Worm (Caenorhabditis elegans): ENCODE measurements around the gene C06A6.4.

The C06A6.4 gene

ce11 chrIV:7829275-7829938 lies at the start of gene C06A6.4:
Gene C06A6.4, minus strand, starts transcription at chrIV:7829298.
- TF ChIP-seq ama-1 (optimal IDR thresholded peaks at IDR 0.05) (no peak), nhr-85 (tag) (peak; percentile 35), elt-2 (tag; optimal IDR thresholded peaks at IDR 0.05) (peak; percentile 14), ztf-4 (tag; optimal IDR thresholded peaks at IDR 0.05) (no peak), efl-1 (optimal IDR thresholded peaks at IDR 0.05) (no peak), efl-1 (GFP tag; optimal IDR thresholded peaks at IDR 0.05 in 1 of 2) (no peak), nhr-20 (tag; optimal IDR thresholded peaks at IDR 0.05) (peak; percentile 10), lin-35 (GFP tag; optimal IDR thresholded peaks at IDR 0.05) (peak in 1 of 2 experiments; percentile 36), ztf-11 (tag; optimal IDR thresholded peaks at IDR 0.05) (no peak), lin-14 (GFP tag; optimal IDR thresholded peaks at IDR 0.05) (peak; percentile 34), nhr-84 (tag; optimal IDR thresholded peaks at IDR 0.05) (no peak), vab-15 (tag; optimal IDR thresholded peaks at IDR 0.05) (no peak), irx-1 (tag; optimal IDR thresholded peaks at IDR 0.05) (no peak), elt-3 (tag; optimal IDR thresholded peaks at IDR 0.05) (peak in 2 of 6 experiments; percentile 14 to 60), nhr-47 (tag; optimal IDR thresholded peaks at IDR 0.05) (no peak), isw-1 (GFP tag; IDR thresholded peaks at IDR 0.05) (no peak), aly-2 (tag; optimal IDR thresholded peaks at IDR 0.05) (no peak), blmp-1 (tag; optimal IDR thresholded peaks at IDR 0.05) (peak; percentile 49), rnt-1 (tag; optimal IDR thresholded peaks at IDR 0.05) (no peak), efl-3 (GFP tag; optimal IDR thresholded peaks at IDR 0.05) (no peak), ceh-63 (GFP tag; optimal IDR thresholded peaks at IDR 0.05) (no peak), tlp-1 (tag; optimal IDR thresholded peaks at IDR 0.05) (no peak)

DNA sequence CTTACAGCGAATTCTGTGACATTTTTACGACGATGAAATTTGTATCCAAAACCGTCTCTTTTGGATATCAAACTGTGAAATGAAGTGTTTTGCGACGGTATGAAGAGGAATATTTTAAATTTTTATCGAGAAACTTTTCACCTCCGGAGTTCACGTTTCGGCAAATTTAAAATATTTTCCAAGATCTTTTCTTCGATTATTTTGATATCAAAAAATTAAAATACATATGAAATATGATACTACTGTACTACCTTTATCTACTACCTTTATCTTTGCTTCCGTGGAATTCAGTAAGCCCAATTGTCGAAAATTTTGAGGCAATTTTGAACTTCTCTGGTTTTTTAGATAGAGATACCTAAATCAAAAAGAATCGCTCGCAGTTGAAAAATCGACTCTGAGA lies 48.7 kb upstream of the C06A6.4 start, which contains the start of gene kin-26:
kin-26 (minus strand) TSS at position 101 of the 400 bp plus-strand sequence.
- TF ChIP-seq vab-15 (tag; optimal IDR thresholded peaks at IDR 0.05): no peak
- no peak for TF ChIP-seq efl-1 (optimal IDR thresholded peaks at IDR 0.05)
- TF ChIP-seq efl-1 (GFP tag; optimal IDR thresholded peaks at IDR 0.05 in 1 of 2): peak in 1 of 2 experiments; percentile 4

ce11 chrIV:7877255-7877654 lies 48.2 kb upstream of the C06A6.4 start:
- TF ChIP-seq lin-13 (GFP tag; optimal IDR thresholded peaks at IDR 0.05): no peak
- no peak for TF ChIP-seq skn-1 (tag; optimal IDR thresholded peaks at IDR 0.05)
- TF ChIP-seq lin-39 (tag; optimal IDR thresholded peaks at IDR 0.05): no peak
- no peak for TF ChIP-seq swsn-7 (tag; optimal IDR thresholded peaks at IDR 0.05)
- no peak for TF ChIP-seq nhr-90 (tag; optimal IDR thresholded peaks at IDR 0.05; ENCODE audit: poor library complexity)
- no peak for TF ChIP-seq nhr-237 (tag; optimal IDR thresholded peaks at IDR 0.05)
- TF ChIP-seq unc-86 (tag; optimal IDR thresholded peaks at IDR 0.05): no peak
- no peak for TF ChIP-seq pax-3 (tag; optimal IDR thresholded peaks at IDR 0.05)
- TF ChIP-seq mab-9 (GFP tag; IDR thresholded peaks at IDR 0.05): no peak
- TF ChIP-seq mep-1 (tag; optimal IDR thresholded peaks at IDR 0.05): no peak
- TF ChIP-seq C04F5.9 (tag; optimal IDR thresholded peaks at IDR 0.05): no peak
- no peak for TF ChIP-seq ceh-8 (GFP tag; optimal IDR thresholded peaks at IDR 0.05)

- no peak for TF ChIP-seq efl-1 (optimal IDR thresholded peaks at IDR 0.05)
- TF ChIP-seq efl-1 (GFP tag; optimal IDR thresholded peaks at IDR 0.05 in 1 of 2): peak in 1 of 2 experiments; percentile 71
- no peak for TF ChIP-seq blmp-1 (tag; optimal IDR thresholded peaks at IDR 0.05)
- peak; percentile 42 for TF ChIP-seq nhr-85 (tag)
Measured at ce11 chrIV:7870451-7870850, 41.4 kb upstream of the C06A6.4 start, which contains the start of gene T06C10.3. Gene T06C10.3, plus strand, starts transcription at chrIV:7870751.

DNA sequence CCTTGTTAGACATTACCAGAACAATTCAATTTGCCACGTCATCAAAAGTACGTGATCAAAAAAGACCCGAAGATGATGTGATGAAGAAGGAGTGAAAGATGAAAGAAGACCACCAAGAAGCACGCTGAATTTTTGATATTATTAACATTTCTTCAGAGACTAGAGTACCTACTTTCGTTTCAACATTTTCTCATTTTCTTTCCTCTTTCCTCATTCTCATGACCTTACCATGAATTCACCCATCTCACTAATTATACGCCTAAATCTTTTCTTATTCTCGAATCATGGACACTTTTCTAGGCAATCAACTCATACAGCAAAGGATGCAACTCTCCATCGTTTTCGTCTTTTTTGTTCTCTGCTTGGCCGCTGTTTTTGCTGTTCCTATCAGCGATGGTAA lies 39.5 kb upstream of the C06A6.4 start, which contains the start of gene flp-10:
flp-10 (plus strand) TSS at position 301 of the 400 bp plus-strand sequence.
- TF ChIP-seq unc-130 (tag; optimal IDR thresholded peaks at IDR 0.05) (no peak), nhr-47 (tag; optimal IDR thresholded peaks at IDR 0.05) (no peak), unc-98 (GFP tag; IDR thresholded peaks at IDR 0.05) (no peak), mdl-1 (tag; optimal IDR thresholded peaks at IDR 0.05) (no peak)

Data from whole organism, L1 larva.